Worm (Caenorhabditis elegans) whole organism, L3 larva: Measurements from ENCODE around the gene Y40B10A.5.

Experiments used
- ama-1 ChIP-seq: fragments of 150-350 bp; optimal IDR thresholded peaks from 2 replicates; lab custom pipeline; 2018
- elt-2 ChIP-seq: sonication (generic microtip); optimal IDR thresholded peaks from 2 replicates; lab custom pipeline; 2016; ENCODE audit warnings: missing genetic modification reagents, mild to moderate bottlenecking, missing genetic modification characterization, missing compliant biosample characterization
- skn-1 ChIP-seq: fragments of 150-350 bp; optimal IDR thresholded peaks from 2 replicates; lab custom pipeline; 2014; ENCODE audit warnings: missing biosample characterization, missing genetic modification characterization
- unc-62 ChIP-seq: fragments of 150-350 bp; sonication (generic microtip); optimal IDR thresholded peaks from 4 replicates; lab custom pipeline; 2014; ENCODE audit warnings: missing biosample characterization, missing genetic modification reagents, missing genetic modification characterization

DNA sequence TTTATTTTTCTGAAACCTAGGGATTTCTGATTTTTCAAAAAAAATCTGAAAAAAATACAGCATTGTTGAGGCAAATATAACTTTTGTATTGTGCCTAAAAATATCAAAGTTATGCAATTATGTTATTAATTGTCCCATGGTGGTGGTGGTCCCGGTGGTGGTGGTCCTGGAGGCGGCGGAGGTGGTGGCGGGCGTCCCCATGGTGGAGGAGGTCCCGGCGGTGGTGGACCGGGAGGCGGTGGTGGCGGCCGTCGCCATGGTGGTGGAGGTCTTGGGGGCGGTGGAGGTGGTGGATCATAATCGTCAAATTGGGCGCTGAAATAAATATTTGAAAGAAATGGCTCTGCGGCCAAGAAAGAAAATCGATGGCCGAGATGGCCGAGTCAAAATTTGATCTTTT is 4.9 kb upstream of the Y40B10A.5 start:
- TF ChIP-seq skn-1 (tag; lab: Kevin White, UChicago) (no peak), elt-2 (tag; lab: Kevin White, UChicago) (no peak), unc-62 (no peak), ama-1 (no peak)
